Fruit fly (Drosophila melanogaster) whole organism, prepupa: ENCODE data around the gene Rgl.

Source experiments
- CG16779 ChIP-seq: fragments of 200-800 bp; sonication (Bioruptor generic); optimal IDR thresholded peaks from 3 replicates; lab custom pipeline; 2017; ENCODE audit warnings: missing biosample characterization, mild to moderate bottlenecking, missing genetic modification characterization
- CG7368 ChIP-seq: fragments of 200-800 bp; sonication (Bioruptor generic); optimal IDR thresholded peaks from 3 replicates; lab custom pipeline; 2016; ENCODE audit warnings: missing biosample characterization, missing genetic modification characterization
- CG8119 ChIP-seq: fragments of 200-800 bp; sonication (Bioruptor generic); IDR thresholded peaks from 3 replicates; pipeline ENCODE4 v1.3.6; 2022; ENCODE audit warnings: missing biosample characterization, missing genetic modification characterization
- Lpt ChIP-seq: fragments of 200-800 bp; sonication (Bioruptor generic); optimal IDR thresholded peaks from 3 replicates; lab custom pipeline; 2016; ENCODE audit warnings: missing biosample characterization, missing genetic modification characterization
- Smox ChIP-seq: fragments of 200-800 bp; sonication (Bioruptor generic); optimal IDR thresholded peaks from 3 replicates; lab custom pipeline; 2016; ENCODE audit warnings: missing biosample characterization, missing genetic modification characterization
- acj6 ChIP-seq: fragments of 200-800 bp; sonication (Bioruptor generic); optimal IDR thresholded peaks from 3 replicates; lab custom pipeline; 2016; ENCODE audit warnings: missing biosample characterization, missing genetic modification characterization
- esn ChIP-seq: fragments of 200-800 bp; sonication (Bioruptor generic); optimal IDR thresholded peaks from 2 replicates; lab custom pipeline; 2016; ENCODE audit warnings: missing biosample characterization, mild to moderate bottlenecking, missing genetic modification characterization, moderate library complexity
- fd59A ChIP-seq: fragments of 200-800 bp; sonication (Bioruptor generic); optimal IDR thresholded peaks from 2 replicates; lab custom pipeline; 2017; ENCODE audit warnings: missing biosample characterization, mild to moderate bottlenecking, missing genetic modification characterization, missing genetic modification reagents
- pdm3 ChIP-seq: fragments of 200-800 bp; sonication (Bioruptor generic); optimal IDR thresholded peaks from 3 replicates; lab custom pipeline; 2016; ENCODE audit warnings: missing biosample characterization, missing genetic modification characterization
- ss ChIP-seq, 2 experiments: fragments of 200-800 bp; sonication (Bioruptor generic); optimal IDR thresholded peaks; 2 replicates in 1 of 2; 3 replicates in 1 of 2; lab custom pipeline; 2017 to 2018; ENCODE audit warnings: mild to moderate bottlenecking in 2 of 2, missing biosample characterization in 2 of 2, missing genetic modification characterization in 2 of 2, moderate library complexity in 1 of 2

DNA sequence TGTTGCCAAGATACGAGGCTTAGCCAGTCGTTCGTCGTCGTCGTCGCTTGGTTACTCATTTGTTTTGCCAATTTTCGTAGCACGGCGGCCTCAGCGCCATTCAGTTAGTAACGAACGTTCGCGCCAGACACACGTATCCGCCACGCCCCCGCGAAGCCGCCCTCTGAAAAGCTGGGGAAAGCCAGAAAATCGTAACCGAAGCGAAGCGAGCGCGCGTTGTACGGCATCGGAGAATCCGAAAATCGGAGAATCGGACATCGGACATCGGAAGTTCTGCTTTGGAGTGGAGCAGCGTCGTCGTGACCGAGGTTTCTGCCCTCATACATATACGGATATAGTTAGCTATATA is 14.0 kb upstream of the Rgl start, which contains the start of gene CG32137:
- no peak for TF ChIP-seq CG16779 (tag; lab: Kevin White, UChicago)
- no peak for TF ChIP-seq CG7368 (GFP tag; lab: Kevin White, UChicago)
- no peak for TF ChIP-seq pdm3
- no peak for TF ChIP-seq fd59A
- no peak for TF ChIP-seq Lpt
- no peak for TF ChIP-seq acj6 (GFP tag; lab: Kevin White, UChicago)
- TF ChIP-seq ss (GFP tag; optimal IDR thresholded peaks at IDR 0.05; lab: Kevin White, UChicago): no peak
- TF ChIP-seq Smox (GFP tag; lab: Kevin White, UChicago): no peak
- no peak for TF ChIP-seq CG8119 (GFP tag; lab: Robert Waterston, UW)
- TF ChIP-seq esn (GFP tag; lab: Kevin White, UChicago): no peak
